Fruit fly (Drosophila melanogaster): ENCODE measurements around the gene PsGEF.

DNA sequence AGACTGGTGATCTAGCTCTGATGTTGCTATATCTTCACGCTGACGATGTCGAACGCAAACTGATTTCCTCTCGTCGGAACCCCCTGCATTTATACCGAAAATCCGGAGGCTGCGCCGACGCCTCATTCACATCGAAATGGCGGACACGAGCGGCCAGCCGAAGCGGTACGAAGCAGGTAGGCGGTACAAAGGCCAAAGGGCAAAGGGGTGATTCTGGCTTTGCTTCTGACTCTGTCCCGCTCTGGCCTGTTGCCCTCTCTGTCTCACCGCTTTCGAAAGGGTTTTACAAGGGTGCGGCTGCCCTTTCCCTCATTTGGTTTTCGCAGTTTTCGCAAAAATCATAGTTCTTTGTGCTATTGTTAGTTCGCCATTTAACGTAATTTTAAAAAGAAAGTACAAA lies 41.4 kb upstream of the PsGEF start, which contains the start of gene gt:
- TF ChIP-seq psq (optimal IDR thresholded peaks at IDR 0.05): no peak
- TF ChIP-seq ttk (optimal IDR thresholded peaks at IDR 0.05): no peak
- TF ChIP-seq insv (optimal IDR thresholded peaks at IDR 0.05): no peak
- no peak for TF ChIP-seq h (optimal IDR thresholded peaks at IDR 0.05)
- no peak for TF ChIP-seq Sin3A (optimal IDR thresholded peaks at IDR 0.05)
- TF ChIP-seq Myc (optimal IDR thresholded peaks at IDR 0.05): no peak
